Fruit fly (Drosophila melanogaster) whole organism, pupa: ENCODE measurements around the gene Ccz1.

Experiments used
- CG15710 ChIP-seq: fragments of 200-800 bp; sonication (Bioruptor generic); optimal IDR thresholded peaks from 2 replicates; lab custom pipeline; 2018; ENCODE audit warnings: missing biosample characterization, mild to moderate bottlenecking, missing genetic modification characterization, moderate library complexity
- CG17806 ChIP-seq: fragments of 200-800 bp; sonication (Bioruptor generic); optimal IDR thresholded peaks from 2 replicates; lab custom pipeline; 2018; ENCODE audit warnings: missing biosample characterization, mild to moderate bottlenecking, missing genetic modification characterization, moderate library complexity
- EcR ChIP-seq: fragments of 200-800 bp; sonication (Bioruptor generic); optimal IDR thresholded peaks from 3 replicates; lab custom pipeline; 2019; ENCODE audit warnings: missing biosample characterization, missing genetic modification characterization, mild to moderate bottlenecking, moderate library complexity, missing genetic modification reagents
- Ets98B ChIP-seq: fragments of 200-800 bp; sonication (Bioruptor generic); IDR thresholded peaks from 2 replicates; pipeline ENCODE4 v1.3.6; 2022; ENCODE audit warnings: missing biosample characterization, missing genetic modification characterization
- Snoo ChIP-seq: fragments of 200-800 bp; sonication (Bioruptor generic); optimal IDR thresholded peaks from 3 replicates; lab custom pipeline; 2017; ENCODE audit warnings: missing biosample characterization, mild to moderate bottlenecking, missing genetic modification characterization, inconsistent platforms
- gl ChIP-seq: fragments of 200-800 bp; sonication (Bioruptor generic); optimal IDR thresholded peaks from 2 replicates; lab custom pipeline; 2018; ENCODE audit warnings: missing biosample characterization, mild to moderate bottlenecking, missing genetic modification characterization
- rn ChIP-seq: fragments of 200-800 bp; sonication (Bioruptor generic); IDR thresholded peaks from 2 replicates; pipeline ENCODE4 v1.3.6; 2022; ENCODE audit warnings: missing biosample characterization, missing genetic modification characterization

- TF ChIP-seq gl (no peak), EcR (GFP tag; lab: Kevin White, UChicago) (no peak), Snoo (tag; lab: Kevin White, UChicago) (peak; percentile 17), CG17806 (no peak), rn (no peak), CG15710 (tag; lab: Kevin White, UChicago) (no peak), Ets98B (GFP tag; lab: Robert Waterston, UW) (no peak)
These were observed 2.4 kb downstream of the Ccz1 start, which contains the start of the genes Gr63a and Lamtor4 for dm6 chr3L:3896553-3897034.
